Worm (Caenorhabditis elegans) whole organism, L3 larva: ENCODE data around the gene W01A11.1.
A peak's percentile ranks its signal among the peaks of the same experiment; 100 is the strongest.

Experiments
- R02D3.7 ChIP-seq: fragments of 150-350 bp; optimal IDR thresholded peaks from 2 replicates; lab custom pipeline; 2014; ENCODE audit warnings: missing biosample characterization, missing genetic modification characterization
- ZK546.5 ChIP-seq: sonication (generic microtip); optimal IDR thresholded peaks from 2 replicates; lab custom pipeline; 2017; ENCODE audit warnings: missing biosample characterization, missing genetic modification characterization
- ama-1 ChIP-seq: fragments of 150-350 bp; optimal IDR thresholded peaks from 2 replicates; lab custom pipeline; 2018
- ceh-16 ChIP-seq: sonication (generic microtip); optimal IDR thresholded peaks from 2 replicates; lab custom pipeline; 2017; ENCODE audit warnings: missing biosample characterization, missing genetic modification characterization
- ceh-28 ChIP-seq: fragments of 150-350 bp; optimal IDR thresholded peaks from 2 replicates; lab custom pipeline; 2014; ENCODE audit warnings: missing biosample characterization, missing genetic modification reagents, missing genetic modification characterization
- ceh-82 ChIP-seq: fragments of 150-350 bp; optimal IDR thresholded peaks from 2 replicates; lab custom pipeline; 2014; ENCODE audit warnings: missing biosample characterization, missing genetic modification characterization
- ceh-9 ChIP-seq: sonication (generic microtip); optimal IDR thresholded peaks from 2 replicates; lab custom pipeline; 2018; ENCODE audit warnings: missing biosample characterization, missing genetic modification characterization
- egl-27 ChIP-seq: sonication (generic microtip); optimal IDR thresholded peaks from 4 replicates; lab custom pipeline; 2017; ENCODE audit warnings: missing biosample characterization, missing genetic modification reagents, missing genetic modification characterization
- egl-5 ChIP-seq: fragments of 150-350 bp; optimal IDR thresholded peaks from 2 replicates; lab custom pipeline; 2017; ENCODE audit warnings: missing biosample characterization, missing genetic modification reagents, missing genetic modification characterization, inconsistent platforms
- elt-1 ChIP-seq: fragments of 150-350 bp; optimal IDR thresholded peaks from 2 replicates; lab custom pipeline; 2014; ENCODE audit warnings: missing biosample characterization, missing genetic modification characterization
- elt-2 ChIP-seq: sonication (generic microtip); optimal IDR thresholded peaks from 2 replicates; lab custom pipeline; 2016; ENCODE audit warnings: missing genetic modification reagents, mild to moderate bottlenecking, missing genetic modification characterization, missing compliant biosample characterization
- elt-3 ChIP-seq, 3 experiments: fragments of 150-350 bp in 1 of 3; sonication (generic microtip) in 2 of 3; optimal IDR thresholded peaks; 2 replicates in 2 of 3; 4 replicates in 1 of 3; lab custom pipeline; 2014 to 2017; ENCODE audit warnings: missing biosample characterization in 3 of 3, missing genetic modification characterization in 3 of 3
- eor-1 ChIP-seq, 2 experiments: fragments of 150-350 bp; optimal IDR thresholded peaks; 2 replicates each; lab custom pipeline; 2014 to 2018; ENCODE audit warnings: missing biosample characterization in 2 of 2, missing genetic modification characterization in 2 of 2
- fkh-10 ChIP-seq: sonication (generic microtip); optimal IDR thresholded peaks from 2 replicates; lab custom pipeline; 2017; ENCODE audit warnings: missing biosample characterization, missing genetic modification reagents, missing genetic modification characterization
- fos-1 ChIP-seq: fragments of 150-350 bp; optimal IDR thresholded peaks from 2 replicates; lab custom pipeline; 2014; ENCODE audit warnings: missing biosample characterization, missing genetic modification characterization
- hmg-11 ChIP-seq: sonication (generic microtip); optimal IDR thresholded peaks from 2 replicates; lab custom pipeline; 2016; ENCODE audit warnings: missing genetic modification characterization, missing compliant biosample characterization
- jun-1 ChIP-seq: fragments of 150-350 bp; optimal IDR thresholded peaks from 2 replicates; lab custom pipeline; 2014; ENCODE audit warnings: missing biosample characterization, missing genetic modification reagents, missing genetic modification characterization
- lin-39 ChIP-seq: fragments of 150-350 bp; optimal IDR thresholded peaks from 2 replicates; lab custom pipeline; 2018; ENCODE audit warnings: missing biosample characterization, missing genetic modification reagents, missing genetic modification characterization
- lsy-12 ChIP-seq: sonication (generic microtip); optimal IDR thresholded peaks from 2 replicates; lab custom pipeline; 2016; ENCODE audit warnings: mild to moderate bottlenecking, missing genetic modification characterization, missing compliant biosample characterization
- mdl-1 ChIP-seq: fragments of 150-350 bp; optimal IDR thresholded peaks from 2 replicates; lab custom pipeline; 2014; ENCODE audit warnings: missing biosample characterization, missing genetic modification characterization
- mml-1 ChIP-seq: fragments of 150-350 bp; sonication (generic microtip); optimal IDR thresholded peaks from 3 replicates; lab custom pipeline; 2014; ENCODE audit warnings: missing biosample characterization, missing genetic modification characterization
- nfya-1 ChIP-seq: sonication (generic microtip); optimal IDR thresholded peaks from 2 replicates; lab custom pipeline; 2017; ENCODE audit warnings: missing genetic modification characterization, mild to moderate bottlenecking, missing compliant biosample characterization, antibody characterized with exemption, moderate library complexity; ENCODE audit not compliant: insufficient read depth
- nhr-11 ChIP-seq: fragments of 150-350 bp; optimal IDR thresholded peaks from 2 replicates; lab custom pipeline; 2014; ENCODE audit warnings: missing biosample characterization, missing genetic modification characterization
- nhr-12 ChIP-seq: fragments of 150-350 bp; optimal IDR thresholded peaks from 2 replicates; lab custom pipeline; 2014; ENCODE audit warnings: missing biosample characterization, missing genetic modification characterization
- nhr-23 ChIP-seq: fragments of 150-350 bp; optimal IDR thresholded peaks from 2 replicates; lab custom pipeline; 2014; ENCODE audit warnings: missing biosample characterization, missing genetic modification reagents, missing genetic modification characterization
- nhr-237 ChIP-seq: fragments of 150-350 bp; optimal IDR thresholded peaks from 2 replicates; lab custom pipeline; 2014; ENCODE audit warnings: missing biosample characterization, missing genetic modification characterization
- nhr-25 ChIP-seq: sonication (generic microtip); optimal IDR thresholded peaks from 2 replicates; lab custom pipeline; 2017; ENCODE audit warnings: missing biosample characterization, missing genetic modification characterization
- nhr-28 ChIP-seq: fragments of 150-350 bp; optimal IDR thresholded peaks from 2 replicates; lab custom pipeline; 2014; ENCODE audit warnings: missing biosample characterization, missing genetic modification characterization
- nhr-43 ChIP-seq: sonication (generic microtip); optimal IDR thresholded peaks from 2 replicates; lab custom pipeline; 2016; ENCODE audit warnings: mild to moderate bottlenecking, missing genetic modification characterization, missing compliant biosample characterization; ENCODE audit not compliant: poor library complexity, severe bottlenecking
- nhr-67 ChIP-seq: fragments of 150-350 bp; optimal IDR thresholded peaks from 2 replicates; lab custom pipeline; 2014; ENCODE audit warnings: missing biosample characterization, missing genetic modification characterization
- nhr-76 ChIP-seq: fragments of 150-350 bp; sonication (generic microtip); optimal IDR thresholded peaks from 5 replicates; lab custom pipeline; 2014; ENCODE audit warnings: missing biosample characterization, missing genetic modification characterization
- nhr-77 ChIP-seq: fragments of 150-350 bp; optimal IDR thresholded peaks from 2 replicates; lab custom pipeline; 2014; ENCODE audit warnings: missing biosample characterization, missing genetic modification characterization
- pha-4 ChIP-seq: fragments of 150-350 bp; optimal IDR thresholded peaks from 2 replicates; lab custom pipeline; 2014; ENCODE audit warnings: missing biosample characterization, missing genetic modification reagents, missing genetic modification characterization
- sea-2 ChIP-seq: fragments of 150-350 bp; sonication (generic microtip); optimal IDR thresholded peaks from 4 replicates; lab custom pipeline; 2014; ENCODE audit warnings: missing biosample characterization, missing genetic modification reagents, missing genetic modification characterization
- skn-1 ChIP-seq: fragments of 150-350 bp; optimal IDR thresholded peaks from 2 replicates; lab custom pipeline; 2014; ENCODE audit warnings: missing biosample characterization, missing genetic modification characterization
- snpc-4 ChIP-seq: fragments of 150-350 bp; optimal IDR thresholded peaks from 2 replicates; lab custom pipeline; 2014; ENCODE audit warnings: missing biosample characterization, missing genetic modification characterization
- tbx-2 ChIP-seq: sonication (generic microtip); optimal IDR thresholded peaks from 2 replicates; lab custom pipeline; 2016; ENCODE audit warnings: mild to moderate bottlenecking, missing genetic modification characterization, missing compliant biosample characterization
- unc-39 ChIP-seq: sonication (generic microtip); optimal IDR thresholded peaks from 4 replicates; lab custom pipeline; 2017; ENCODE audit warnings: missing biosample characterization, missing genetic modification characterization
- ztf-11 ChIP-seq: fragments of 150-350 bp; optimal IDR thresholded peaks from 2 replicates; lab custom pipeline; 2014; ENCODE audit warnings: missing biosample characterization, missing genetic modification characterization

The W01A11.1 gene

DNA sequence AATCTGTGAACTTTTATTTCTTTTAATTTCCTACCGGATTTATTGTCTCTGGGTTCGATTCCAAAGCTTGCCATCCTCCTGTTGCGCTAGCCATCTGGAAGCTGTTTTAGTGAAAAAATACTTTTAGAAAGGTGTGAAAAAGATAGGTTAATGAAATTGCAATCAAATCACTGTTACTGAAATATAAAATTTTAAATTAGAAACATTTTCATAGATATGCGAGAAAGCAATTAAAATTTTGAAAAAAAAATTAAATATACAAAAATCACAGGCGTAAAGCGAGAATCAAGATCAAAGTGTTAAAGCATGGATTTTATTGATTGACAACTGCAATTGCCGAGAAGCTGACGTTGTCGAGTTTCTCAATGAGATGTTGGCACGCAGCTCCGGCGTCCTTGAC is 10.7 kb downstream of the W01A11.1 start, which contains the start of gene ubh-2:
ubh-2 (minus strand) TSS at position 101 of the 400 bp plus-strand sequence.
- TF ChIP-seq tbx-2 (tag; lab: Kevin White, UChicago) (no peak), nhr-237 (tag; lab: Kevin White, UChicago) (no peak), ceh-9 (tag; lab: Kevin White, UChicago) (no peak), ceh-16 (tag; lab: Kevin White, UChicago) (no peak), elt-2 (tag; lab: Kevin White, UChicago) (no peak), egl-5 (no peak), lin-39 (no peak), nhr-12 (tag; lab: Kevin White, UChicago) (no peak), nhr-23 (tag; lab: Kevin White, UChicago) (no peak), ama-1 (lab: Kevin White, UChicago) (no peak), ZK546.5 (no peak), nhr-43 (tag; lab: Kevin White, UChicago) (no peak), fos-1 (no peak), jun-1 (tag; lab: Kevin White, UChicago) (no peak), hmg-11 (no peak), fkh-10 (GFP tag; lab: Kevin White, UChicago) (no peak), egl-27 (no peak), snpc-4 (tag; lab: Kevin White, UChicago) (no peak), unc-39 (no peak), nhr-67 (tag; lab: Kevin White, UChicago) (no peak)

DNA sequence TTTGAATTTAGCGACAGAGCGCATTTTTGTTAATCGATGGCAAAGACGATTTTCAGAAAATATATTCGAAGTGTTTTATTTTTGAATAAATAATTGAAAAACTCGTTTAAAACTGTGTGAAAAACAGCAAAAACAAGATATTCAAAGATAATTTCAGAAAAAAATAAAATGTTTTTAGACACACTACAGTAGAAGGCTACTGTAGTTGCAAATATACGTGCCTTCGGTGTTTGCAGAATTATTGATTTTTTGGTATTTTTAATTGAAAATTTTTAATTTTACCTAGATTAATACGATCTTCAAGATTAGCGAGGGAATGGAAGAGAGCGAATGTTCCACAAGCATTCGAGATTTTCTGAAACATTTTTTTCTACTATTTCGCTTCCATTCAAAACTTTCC is 11.6 kb downstream of the W01A11.1 start:
- TF ChIP-seq fkh-10 (GFP tag; lab: Kevin White, UChicago): no peak
- no peak for TF ChIP-seq lsy-12
- TF ChIP-seq fos-1: no peak
- TF ChIP-seq skn-1: no peak
- TF ChIP-seq lin-39: no peak
- no peak for TF ChIP-seq ceh-16 (tag; lab: Kevin White, UChicago)
- TF ChIP-seq nfya-1 (tag; lab: Kevin White, UChicago): no peak
- TF ChIP-seq hmg-11: no peak
- TF ChIP-seq nhr-67 (tag; lab: Kevin White, UChicago): no peak
- TF ChIP-seq nhr-76 (tag; lab: Kevin White, UChicago): no peak
- TF ChIP-seq ceh-28 (tag; lab: Kevin White, UChicago): no peak
- no peak for TF ChIP-seq nhr-11 (tag; lab: Kevin White, UChicago)
- no peak for TF ChIP-seq nhr-237 (tag; lab: Kevin White, UChicago)
- TF ChIP-seq ztf-11 (tag; lab: Kevin White, UChicago): no peak
- no peak for TF ChIP-seq nhr-28 (tag; lab: Kevin White, UChicago)
- TF ChIP-seq nhr-43 (tag; lab: Kevin White, UChicago): no peak
- no peak for TF ChIP-seq ceh-9 (tag; lab: Kevin White, UChicago)

DNA sequence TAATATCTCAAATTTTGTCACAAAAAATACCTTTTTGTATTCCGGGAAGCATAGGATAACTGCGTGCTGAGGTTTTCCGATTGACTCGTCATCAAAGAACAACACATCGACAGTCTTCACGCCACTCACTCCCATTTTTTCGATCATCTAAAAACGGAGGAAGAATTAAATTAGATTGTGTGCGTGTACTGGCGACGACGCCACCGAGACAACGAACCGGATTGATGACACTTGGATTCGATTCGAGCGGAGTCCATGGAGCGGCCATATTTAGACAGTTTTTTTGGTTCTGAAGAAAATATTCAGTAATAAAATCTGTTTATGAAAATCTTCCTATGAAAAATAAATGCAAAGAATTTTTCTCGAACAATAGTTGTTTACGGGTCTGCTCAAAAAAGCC is 12.1 kb downstream of the W01A11.1 start, which contains the start of gene ubh-1:
ubh-1 (minus strand) TSS at position 289 of the 400 bp plus-strand sequence.
- peak; percentile 52 for TF ChIP-seq ama-1 (lab: Kevin White, UChicago)
- peak; percentile 51 for TF ChIP-seq nhr-23 (tag; lab: Kevin White, UChicago)
- no peak for TF ChIP-seq fkh-10 (GFP tag; lab: Kevin White, UChicago)
- TF ChIP-seq elt-3 (tag; optimal IDR thresholded peaks at IDR 0.05; lab: Kevin White, UChicago): peak in 1 of 3 experiments; percentile 25

DNA sequence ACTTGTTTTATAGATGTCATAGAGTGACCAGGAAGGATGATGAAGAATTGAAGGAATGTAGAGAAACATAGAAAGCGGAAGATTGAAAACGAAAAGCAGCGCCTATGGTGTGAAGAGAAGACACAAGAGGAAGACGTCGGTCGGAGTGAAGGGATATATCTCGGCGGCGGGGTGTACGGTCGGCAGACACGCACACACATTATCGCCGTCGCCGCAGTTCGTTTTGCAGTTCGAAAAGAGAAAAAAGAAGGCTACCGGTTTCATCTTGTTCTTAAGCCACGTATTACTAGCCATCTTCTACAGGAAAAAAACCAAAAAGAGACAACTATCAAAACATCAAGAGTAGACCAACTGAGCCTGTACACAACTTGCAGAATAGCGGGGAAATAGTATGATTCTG is 14.3 kb downstream of the W01A11.1 start:
- TF ChIP-seq nhr-43 (tag; lab: Kevin White, UChicago): peak; percentile 28
- no peak for TF ChIP-seq ama-1 (lab: Kevin White, UChicago)
- TF ChIP-seq nhr-25 (tag; lab: Kevin White, UChicago): peak; percentile 68
- TF ChIP-seq nhr-77: no peak
- TF ChIP-seq nhr-23 (tag; lab: Kevin White, UChicago): peak; percentile 1
- TF ChIP-seq fkh-10 (GFP tag; lab: Kevin White, UChicago): no peak
- TF ChIP-seq elt-1 (tag; lab: Kevin White, UChicago): no peak

DNA sequence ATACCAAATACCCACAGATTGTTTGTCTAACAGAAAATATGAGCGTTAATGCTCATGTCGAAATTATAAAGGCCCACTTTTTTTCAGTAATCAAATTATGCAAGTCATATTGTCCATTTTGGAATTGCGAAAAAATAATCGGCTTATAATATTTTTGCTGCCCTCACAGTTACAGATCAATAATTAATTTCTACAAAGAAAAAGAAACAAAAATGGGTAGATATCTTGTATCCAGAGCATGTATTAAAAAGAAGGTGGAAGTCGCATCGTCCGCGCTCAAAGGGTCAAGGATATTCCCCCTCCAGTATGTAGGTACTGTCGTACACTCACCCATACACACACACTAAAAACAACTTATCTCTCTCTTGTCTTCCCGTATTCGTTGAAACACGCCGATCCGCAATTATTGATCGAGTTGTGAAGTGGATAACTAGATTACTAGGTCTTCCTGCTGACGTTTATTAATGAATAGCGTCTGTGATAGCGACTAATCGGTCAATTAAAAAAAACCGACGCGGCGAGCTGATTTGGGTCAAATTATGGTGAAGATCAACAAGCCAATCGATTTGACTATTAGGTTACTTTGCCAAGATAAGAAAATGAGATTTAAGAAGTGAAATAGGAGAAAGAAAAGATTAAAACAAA is 14.9 kb downstream of the W01A11.1 start:
- TF ChIP-seq nhr-25 (tag; lab: Kevin White, UChicago) (no peak), nhr-43 (tag; lab: Kevin White, UChicago) (peak; percentile 18), egl-5 (no peak), lin-39 (no peak), nhr-67 (tag; lab: Kevin White, UChicago) (no peak), mdl-1 (no peak), ama-1 (lab: Kevin White, UChicago) (no peak), ceh-28 (tag; lab: Kevin White, UChicago) (peak; percentile 46), nhr-76 (tag; lab: Kevin White, UChicago) (no peak), ceh-16 (tag; lab: Kevin White, UChicago) (no peak), R02D3.7 (tag; lab: Kevin White, UChicago) (no peak), pha-4 (tag; lab: Kevin White, UChicago) (no peak), mml-1 (tag; lab: Kevin White, UChicago) (no peak), elt-3 (tag; optimal IDR thresholded peaks at IDR 0.05; lab: Kevin White, UChicago) (no peak), ceh-82 (tag; lab: Kevin White, UChicago) (no peak), eor-1 (tag; optimal IDR thresholded peaks at IDR 0.05; lab: Kevin White, UChicago) (no peak), elt-1 (tag; lab: Kevin White, UChicago) (no peak), sea-2 (no peak), ztf-11 (tag; lab: Kevin White, UChicago) (no peak), snpc-4 (tag; lab: Kevin White, UChicago) (no peak), nhr-23 (tag; lab: Kevin White, UChicago) (peak; percentile 92)
